Fruit fly (Drosophila melanogaster): Measurements from ENCODE around the gene Sfxn1-3.

- TF ChIP-seq Hnf4 (GFP tag; optimal IDR thresholded peaks at IDR 0.05) (no peak), Hr78 (GFP tag; optimal IDR thresholded peaks at IDR 0.05) (no peak), N (GFP tag; optimal IDR thresholded peaks at IDR 0.05) (no peak), dmrt93B (GFP tag; optimal IDR thresholded peaks at IDR 0.05) (no peak), Dif (GFP tag; optimal IDR thresholded peaks at IDR 0.05; ENCODE audit: partially characterized antibody) (no peak), fru (GFP tag; optimal IDR thresholded peaks at IDR 0.05) (no peak), usp (GFP tag; optimal IDR thresholded peaks at IDR 0.05) (no peak)
Measured at dm6 chr3R:4337580-4337979, 40.8 kb upstream of the Sfxn1-3 start, which contains the start of the genes Skp2 and CG1103.
